Fruit fly (Drosophila melanogaster): ENCODE results near the gene CG7766.

The CG7766 gene

DNA sequence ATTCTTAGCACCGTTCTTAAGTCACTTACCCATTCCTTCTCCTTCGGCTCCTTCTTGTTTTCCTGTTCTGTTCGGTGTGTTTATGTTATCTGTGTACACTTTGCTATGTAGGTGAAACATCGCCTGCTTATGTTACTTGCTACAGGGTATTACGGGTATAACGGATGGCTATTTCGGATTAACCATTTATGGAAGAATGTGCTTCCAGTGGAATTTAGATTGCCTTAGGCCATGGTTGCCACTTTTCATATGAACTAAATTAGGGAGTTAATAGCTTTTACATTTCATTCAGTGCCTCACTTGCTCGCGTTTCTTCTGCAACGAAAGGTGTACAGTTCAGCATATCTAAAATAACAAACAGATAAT, 55.2 kb downstream of the CG7766 start:
- peak; percentile 22 for TF ChIP-seq CG8301 (tag; optimal IDR thresholded peaks at IDR 0.05)
- no peak for TF ChIP-seq EcR (GFP tag; optimal IDR thresholded peaks at IDR 0.05)
- peak; percentile 38 for TF ChIP-seq CG14655 (GFP tag; optimal IDR thresholded peaks at IDR 0.05)
- TF ChIP-seq CG15710 (tag; optimal IDR thresholded peaks at IDR 0.05): peak; percentile 20
- peak; percentile 27 for TF ChIP-seq CG17806 (tag; optimal IDR thresholded peaks at IDR 0.05)
- TF ChIP-seq Ets98B (GFP tag; IDR thresholded peaks at IDR 0.05): no peak
- no peak for TF ChIP-seq fd96Ca (GFP tag; IDR thresholded peaks at IDR 0.05)
- peak; percentile 40 for TF ChIP-seq CG8159 (tag; optimal IDR thresholded peaks at IDR 0.05)
- no peak for TF ChIP-seq CG12605 (GFP tag; IDR thresholded peaks at IDR 0.05)
- TF ChIP-seq CG32121 (GFP tag; IDR thresholded peaks at IDR 0.05): no peak
- peak; percentile 28 for TF ChIP-seq CG9948 (tag; optimal IDR thresholded peaks at IDR 0.05)
- TF ChIP-seq CG13204 (GFP tag; optimal IDR thresholded peaks at IDR 0.05): no peak

DNA sequence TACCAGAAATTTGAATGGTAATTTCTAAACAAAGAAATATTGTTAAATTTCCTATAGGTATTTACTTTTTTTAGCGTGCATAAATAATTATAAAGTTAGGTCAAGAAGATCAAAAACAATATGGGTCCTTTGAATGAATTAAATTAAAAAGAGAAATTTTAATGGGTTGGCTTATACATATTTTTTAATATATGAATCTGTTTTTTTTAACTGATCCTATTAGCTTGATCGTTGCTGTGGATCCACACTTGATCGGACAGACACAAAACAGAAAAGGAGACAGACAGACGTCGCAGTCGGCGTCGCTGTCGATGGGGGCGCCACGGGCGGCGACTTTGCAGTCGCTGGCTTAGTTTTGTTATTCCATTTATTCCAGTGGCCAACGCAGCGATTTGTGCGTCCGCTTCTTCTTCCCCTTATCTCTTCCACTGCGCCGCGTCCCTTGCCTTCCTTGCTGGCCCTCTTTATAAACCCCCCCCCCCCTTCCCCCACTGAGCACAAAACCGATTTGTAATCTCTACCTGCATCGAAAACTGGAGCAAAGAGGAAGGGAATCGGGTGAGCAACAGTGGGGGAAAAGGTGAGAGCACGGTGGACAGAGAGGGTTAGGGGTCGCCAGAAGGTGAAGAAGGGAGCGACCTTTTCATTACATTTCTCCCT, 55.7 kb downstream of the CG7766 start:
- peak; percentile 60 for TF ChIP-seq Snoo (tag; optimal IDR thresholded peaks at IDR 0.05)
- TF ChIP-seq gl (tag; optimal IDR thresholded peaks at IDR 0.05): peak; percentile 31
- TF ChIP-seq CG15710 (tag; optimal IDR thresholded peaks at IDR 0.05): peak; percentile 92
- peak; percentile 88 for TF ChIP-seq CG14655 (GFP tag; optimal IDR thresholded peaks at IDR 0.05)
- TF ChIP-seq EcR (GFP tag; optimal IDR thresholded peaks at IDR 0.05): peak; percentile 78
- peak; percentile 52; the same call in 1 of the 3 replicates for TF ChIP-seq fd96Ca (GFP tag; IDR thresholded peaks at IDR 0.05)
- TF ChIP-seq rn (GFP tag; IDR thresholded peaks at IDR 0.05): 0 out of 2 replicates have a peak, but pooled peaks have one; percentile 19
- TF ChIP-seq CG4496 (GFP tag; IDR thresholded peaks at IDR 0.05): peak; percentile 78; the same call in 2 of the 3 replicates
- TF ChIP-seq CG13204 (GFP tag; optimal IDR thresholded peaks at IDR 0.05): peak; percentile 96
- TF ChIP-seq Pif1B (GFP tag; optimal IDR thresholded peaks at IDR 0.05): peak; percentile 72
- TF ChIP-seq CG8159 (tag; optimal IDR thresholded peaks at IDR 0.05): peak; percentile 94
- TF ChIP-seq CG17806 (tag; optimal IDR thresholded peaks at IDR 0.05): peak; percentile 86
- peak; percentile 76 for TF ChIP-seq Pif1A (GFP tag; optimal IDR thresholded peaks at IDR 0.05)
- no peak for TF ChIP-seq Ets98B (GFP tag; IDR thresholded peaks at IDR 0.05)
- TF ChIP-seq CG10348 (GFP tag; IDR thresholded peaks at IDR 0.05): no peak
- peak; percentile 84 for TF ChIP-seq CG34367 (tag; optimal IDR thresholded peaks at IDR 0.05)
- peak; percentile 75 for TF ChIP-seq D1 (tag; optimal IDR thresholded peaks at IDR 0.05)
- TF ChIP-seq CG12605 (GFP tag; IDR thresholded peaks at IDR 0.05): peak; percentile 62; the same call in 1 of the 2 replicates
- peak; percentile 57; the same call in 1 of the 2 replicates for TF ChIP-seq CG32121 (GFP tag; IDR thresholded peaks at IDR 0.05)
- TF ChIP-seq CG9948 (tag; optimal IDR thresholded peaks at IDR 0.05): peak; percentile 90
- peak; percentile 83 for TF ChIP-seq CG8301 (tag; optimal IDR thresholded peaks at IDR 0.05)

DNA sequence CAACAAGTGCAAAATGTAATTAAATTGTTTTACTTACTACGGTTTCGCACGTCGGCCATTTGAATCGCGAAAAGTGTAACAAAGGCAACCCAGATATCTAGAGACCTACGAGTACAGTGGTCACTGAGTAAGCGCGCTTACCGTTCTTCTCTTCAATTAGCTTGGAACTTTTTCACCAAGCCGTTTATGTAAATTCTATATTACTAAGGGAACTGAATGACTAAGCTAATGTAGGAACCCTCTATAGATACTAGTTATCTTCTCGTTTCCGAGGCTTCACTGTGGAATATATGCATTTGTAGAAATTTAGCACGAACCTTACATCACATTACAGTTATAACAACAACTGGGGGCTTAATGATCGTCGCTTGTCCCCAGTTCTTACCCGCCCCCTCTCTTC, 56.6 kb downstream of the CG7766 start:
- no peak for TF ChIP-seq CG13204 (GFP tag; optimal IDR thresholded peaks at IDR 0.05)
- TF ChIP-seq CG12605 (GFP tag; IDR thresholded peaks at IDR 0.05): peak; percentile 73
- TF ChIP-seq CG32121 (GFP tag; IDR thresholded peaks at IDR 0.05): peak; percentile 87
- peak; percentile 52 for TF ChIP-seq CG10348 (GFP tag; IDR thresholded peaks at IDR 0.05)
- TF ChIP-seq CG9948 (tag; optimal IDR thresholded peaks at IDR 0.05): peak; percentile 56
- TF ChIP-seq Snoo (tag; optimal IDR thresholded peaks at IDR 0.05): no peak
- peak; percentile 60 for TF ChIP-seq CG17806 (tag; optimal IDR thresholded peaks at IDR 0.05)
- peak; percentile 67 for TF ChIP-seq CG15710 (tag; optimal IDR thresholded peaks at IDR 0.05)
- TF ChIP-seq Ets98B (GFP tag; IDR thresholded peaks at IDR 0.05): peak; percentile 89
- TF ChIP-seq Pif1A (GFP tag; optimal IDR thresholded peaks at IDR 0.05): peak; percentile 16
- no peak for TF ChIP-seq EcR (GFP tag; optimal IDR thresholded peaks at IDR 0.05)
- TF ChIP-seq D1 (tag; optimal IDR thresholded peaks at IDR 0.05): no peak
- TF ChIP-seq CG34367 (tag; optimal IDR thresholded peaks at IDR 0.05): peak; percentile 54
- no peak for TF ChIP-seq Pif1B (GFP tag; optimal IDR thresholded peaks at IDR 0.05)
- no peak for TF ChIP-seq gl (tag; optimal IDR thresholded peaks at IDR 0.05)
- TF ChIP-seq CG14655 (GFP tag; optimal IDR thresholded peaks at IDR 0.05): peak; percentile 67
- peak; percentile 64 for TF ChIP-seq CG8301 (tag; optimal IDR thresholded peaks at IDR 0.05)
- TF ChIP-seq rn (GFP tag; IDR thresholded peaks at IDR 0.05): peak; percentile 66; the same call in 1 of the 2 replicates
- peak; percentile 55 for TF ChIP-seq CG8159 (tag; optimal IDR thresholded peaks at IDR 0.05)
- peak; percentile 91 for TF ChIP-seq fd96Ca (GFP tag; IDR thresholded peaks at IDR 0.05)
- TF ChIP-seq CG4496 (GFP tag; IDR thresholded peaks at IDR 0.05): peak; percentile 93

DNA sequence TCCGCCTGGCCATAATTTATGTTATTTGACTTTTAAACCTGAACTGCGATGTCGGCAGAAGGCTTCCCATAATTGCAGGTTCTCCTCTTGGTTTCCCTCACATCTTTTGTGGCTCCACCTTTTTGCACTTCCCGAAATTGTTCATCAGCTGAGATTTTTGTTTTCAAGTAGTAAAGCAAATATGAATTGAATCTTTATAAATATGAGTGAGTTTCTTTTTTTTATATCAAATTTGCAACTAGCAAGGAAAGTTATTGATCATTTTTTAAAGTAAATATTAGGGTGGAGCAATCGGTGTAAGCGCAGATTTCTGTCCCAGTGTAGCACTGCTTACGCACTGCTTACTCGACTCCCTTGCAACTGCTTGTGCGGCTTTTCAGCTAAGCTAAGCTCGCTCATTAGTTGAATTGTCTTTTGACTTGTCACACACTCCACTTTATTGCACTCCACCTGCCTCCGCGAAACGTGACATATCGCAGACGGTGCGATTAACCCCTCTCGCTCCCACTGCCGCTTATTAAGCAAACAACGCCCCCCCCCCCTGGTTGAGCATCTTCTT, 57.1 kb downstream of the CG7766 start:
- TF ChIP-seq Ets98B (GFP tag; IDR thresholded peaks at IDR 0.05) (no peak), Snoo (tag; optimal IDR thresholded peaks at IDR 0.05) (no peak), CG14655 (GFP tag; optimal IDR thresholded peaks at IDR 0.05) (peak; percentile 19), CG15710 (tag; optimal IDR thresholded peaks at IDR 0.05) (peak; percentile 32), fd96Ca (GFP tag; IDR thresholded peaks at IDR 0.05) (no peak), CG32121 (GFP tag; IDR thresholded peaks at IDR 0.05) (no peak), rn (GFP tag; IDR thresholded peaks at IDR 0.05) (no peak), gl (tag; optimal IDR thresholded peaks at IDR 0.05) (no peak), CG13204 (GFP tag; optimal IDR thresholded peaks at IDR 0.05) (no peak), D1 (tag; optimal IDR thresholded peaks at IDR 0.05) (no peak), Pif1A (GFP tag; optimal IDR thresholded peaks at IDR 0.05) (peak; percentile 39), CG4496 (GFP tag; IDR thresholded peaks at IDR 0.05) (0 out of 3 replicates have a peak, but pooled peaks have one; percentile 14), CG17806 (tag; optimal IDR thresholded peaks at IDR 0.05) (peak; percentile 50), CG8301 (tag; optimal IDR thresholded peaks at IDR 0.05) (no peak), EcR (GFP tag; optimal IDR thresholded peaks at IDR 0.05) (no peak), CG12605 (GFP tag; IDR thresholded peaks at IDR 0.05) (no peak), CG8159 (tag; optimal IDR thresholded peaks at IDR 0.05) (peak; percentile 55), CG34367 (tag; optimal IDR thresholded peaks at IDR 0.05) (peak; percentile 31), Pif1B (GFP tag; optimal IDR thresholded peaks at IDR 0.05) (no peak), CG10348 (GFP tag; IDR thresholded peaks at IDR 0.05) (no peak), CG9948 (tag; optimal IDR thresholded peaks at IDR 0.05) (peak; percentile 59)

DNA sequence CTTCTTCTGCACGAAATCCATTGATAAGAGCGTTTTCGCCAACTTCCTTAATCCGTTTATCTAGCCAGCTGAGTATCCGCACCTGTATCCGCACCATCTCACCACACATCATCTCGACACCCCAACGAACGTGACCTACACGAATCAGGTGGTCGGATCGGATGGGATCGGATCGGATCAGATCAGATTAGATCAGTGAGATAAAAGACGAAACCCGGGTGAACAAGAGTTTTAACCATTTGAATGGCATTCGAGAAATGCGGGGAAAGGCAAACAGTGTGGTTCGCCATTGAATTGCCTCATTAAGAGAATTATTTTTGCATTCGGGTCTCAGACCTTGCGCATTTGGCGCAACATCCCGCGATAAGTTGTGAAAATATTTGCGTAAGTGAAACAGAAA, 58.7 kb downstream of the CG7766 start:
- TF ChIP-seq CG14655 (GFP tag; optimal IDR thresholded peaks at IDR 0.05): no peak
- no peak for TF ChIP-seq CG8159 (tag; optimal IDR thresholded peaks at IDR 0.05)
- no peak for TF ChIP-seq CG15710 (tag; optimal IDR thresholded peaks at IDR 0.05)
- TF ChIP-seq rn (GFP tag; IDR thresholded peaks at IDR 0.05): no peak
- TF ChIP-seq fd96Ca (GFP tag; IDR thresholded peaks at IDR 0.05): no peak
- TF ChIP-seq CG8301 (tag; optimal IDR thresholded peaks at IDR 0.05): no peak
- no peak for TF ChIP-seq CG34367 (tag; optimal IDR thresholded peaks at IDR 0.05)
- TF ChIP-seq CG10348 (GFP tag; IDR thresholded peaks at IDR 0.05): no peak
- TF ChIP-seq Pif1A (GFP tag; optimal IDR thresholded peaks at IDR 0.05): no peak
- TF ChIP-seq Pif1B (GFP tag; optimal IDR thresholded peaks at IDR 0.05): no peak
- no peak for TF ChIP-seq CG13204 (GFP tag; optimal IDR thresholded peaks at IDR 0.05)
- no peak for TF ChIP-seq EcR (GFP tag; optimal IDR thresholded peaks at IDR 0.05)
- TF ChIP-seq CG12605 (GFP tag; IDR thresholded peaks at IDR 0.05): no peak
- no peak for TF ChIP-seq gl (tag; optimal IDR thresholded peaks at IDR 0.05)
- TF ChIP-seq Snoo (tag; optimal IDR thresholded peaks at IDR 0.05): no peak
- TF ChIP-seq CG32121 (GFP tag; IDR thresholded peaks at IDR 0.05): no peak
- TF ChIP-seq CG17806 (tag; optimal IDR thresholded peaks at IDR 0.05): no peak
- no peak for TF ChIP-seq Ets98B (GFP tag; IDR thresholded peaks at IDR 0.05)
- TF ChIP-seq D1 (tag; optimal IDR thresholded peaks at IDR 0.05): no peak
